Worm (Caenorhabditis elegans) whole organism, late embryonic: ENCODE measurements around the gene hmgs-1.

ENCODE experiments used
- K09A11.1 ChIP-seq: sonication (generic microtip); optimal IDR thresholded peaks from 2 replicates; lab custom pipeline; 2017; ENCODE audit warnings: antibody characterized with exemption, mild to moderate bottlenecking, missing genetic modification characterization, missing compliant biosample characterization; ENCODE audit not compliant: insufficient read depth
- ama-1 ChIP-seq: fragments of 150-350 bp; optimal IDR thresholded peaks from 2 replicates; lab custom pipeline; 2014
- elt-2 ChIP-seq: sonication (generic microtip); optimal IDR thresholded peaks from 2 replicates; lab custom pipeline; 2016; ENCODE audit warnings: missing genetic modification reagents, missing genetic modification characterization, missing compliant biosample characterization
- ets-4 ChIP-seq: sonication (generic microtip); optimal IDR thresholded peaks from 2 replicates; lab custom pipeline; 2016; ENCODE audit warnings: missing genetic modification characterization, missing compliant biosample characterization
- odd-2 ChIP-seq: sonication (generic microtip); optimal IDR thresholded peaks from 2 replicates; lab custom pipeline; 2017; ENCODE audit warnings: antibody characterized with exemption, mild to moderate bottlenecking, missing genetic modification characterization, missing compliant biosample characterization
- ztf-16 ChIP-seq: sonication (generic microtip); optimal IDR thresholded peaks from 2 replicates; lab custom pipeline; 2017; ENCODE audit warnings: missing genetic modification characterization, missing compliant biosample characterization

ce11 chrV:5676011-5676410 is 8.4 kb downstream of the hmgs-1 start, which contains the start of gene pqn-13:
- TF ChIP-seq ets-4 (tag; lab: Kevin White, UChicago) (no peak), ztf-16 (tag; lab: Kevin White, UChicago) (no peak), elt-2 (tag; lab: Kevin White, UChicago) (no peak), K09A11.1 (tag; lab: Kevin White, UChicago) (no peak), odd-2 (tag; lab: Kevin White, UChicago) (no peak), ama-1 (lab: Kevin White, UChicago) (no peak)
